Fruit fly (Drosophila melanogaster) whole organism, embryonic: ENCODE measurements around the gene Cpr65Au.

Experiments
- Atf-2 ChIP-seq: fragments of 200-800 bp; sonication (Bioruptor generic); optimal IDR thresholded peaks from 2 replicates; lab custom pipeline; 2016; ENCODE audit warnings: missing biosample characterization, missing genetic modification characterization
- Bteb2 ChIP-seq: fragments of 200-800 bp; sonication (Bioruptor generic); optimal IDR thresholded peaks from 2 replicates; lab custom pipeline; 2016; ENCODE audit warnings: missing biosample characterization, missing genetic modification characterization
- CG10267 ChIP-seq: fragments of 200-800 bp; sonication (Bioruptor generic); optimal IDR thresholded peaks from 2 replicates; lab custom pipeline; 2018; ENCODE audit warnings: missing biosample characterization, mild to moderate bottlenecking, missing genetic modification characterization, moderate library complexity
- CG10654 ChIP-seq: fragments of 200-800 bp; sonication (Bioruptor generic); optimal IDR thresholded peaks from 2 replicates; lab custom pipeline; 2016; ENCODE audit warnings: missing biosample characterization, missing genetic modification characterization
- CG11247 ChIP-seq: fragments of 200-800 bp; sonication (Bioruptor generic); IDR thresholded peaks from 2 replicates; pipeline ENCODE4 v1.3.6; 2022; ENCODE audit warnings: missing biosample characterization, missing genetic modification characterization
- CG11504 ChIP-seq: fragments of 200-800 bp; sonication (Bioruptor generic); optimal IDR thresholded peaks from 3 replicates; lab custom pipeline; 2019; ENCODE audit warnings: missing biosample characterization, mild to moderate bottlenecking, missing genetic modification characterization, moderate library complexity
- CG12236 ChIP-seq: fragments of 200-800 bp; sonication (Bioruptor generic); optimal IDR thresholded peaks from 2 replicates; lab custom pipeline; 2016; ENCODE audit warnings: missing biosample characterization, missing genetic modification characterization
- CG15073 ChIP-seq: fragments of 200-800 bp; sonication (Bioruptor generic); optimal IDR thresholded peaks from 2 replicates; lab custom pipeline; 2016; ENCODE audit warnings: missing biosample characterization, missing genetic modification characterization
- CG15479 ChIP-seq: fragments of 200-800 bp; sonication (Bioruptor generic); optimal IDR thresholded peaks from 3 replicates; lab custom pipeline; 2019; ENCODE audit warnings: missing biosample characterization, mild to moderate bottlenecking, missing genetic modification characterization, moderate library complexity
- CG15514 ChIP-seq: fragments of 200-800 bp; sonication (Bioruptor generic); optimal IDR thresholded peaks from 3 replicates; lab custom pipeline; 2017; ENCODE audit warnings: missing biosample characterization, missing genetic modification characterization, mild to moderate bottlenecking, moderate library complexity, missing genetic modification reagents
- CG15601 ChIP-seq: fragments of 200-800 bp; sonication (Bioruptor generic); optimal IDR thresholded peaks from 3 replicates; lab custom pipeline; 2019; ENCODE audit warnings: missing biosample characterization, mild to moderate bottlenecking, missing genetic modification characterization, moderate library complexity
- CG1603 ChIP-seq: fragments of 200-800 bp; sonication (Bioruptor generic); optimal IDR thresholded peaks from 2 replicates; lab custom pipeline; 2019; ENCODE audit warnings: missing biosample characterization, mild to moderate bottlenecking, missing genetic modification characterization, moderate library complexity
- CG16779 ChIP-seq: fragments of 200-800 bp; sonication (Bioruptor generic); IDR thresholded peaks from 2 replicates; pipeline ENCODE4 v1.3.6; 2022; ENCODE audit warnings: missing biosample characterization, missing genetic modification characterization
- CG31441 ChIP-seq: fragments of 200-800 bp; sonication (Bioruptor generic); IDR thresholded peaks from 2 replicates; pipeline ENCODE4 v1.3.6; 2022; ENCODE audit warnings: missing biosample characterization, missing genetic modification characterization
- CG32767 ChIP-seq: fragments of 200-800 bp; sonication (Bioruptor generic); IDR thresholded peaks from 2 replicates; pipeline ENCODE4 v1.3.6; 2022; ENCODE audit warnings: missing biosample characterization, missing genetic modification characterization
- CG32772 ChIP-seq: fragments of 200-800 bp; sonication (Bioruptor generic); IDR thresholded peaks from 2 replicates; pipeline ENCODE4 v1.3.6; 2022; ENCODE audit warnings: missing biosample characterization, missing genetic modification characterization
- CG42726 ChIP-seq: fragments of 200-800 bp; sonication (Bioruptor generic); IDR thresholded peaks from 2 replicates; pipeline ENCODE4 v1.3.6; 2022; ENCODE audit warnings: missing biosample characterization, missing genetic modification characterization; ENCODE audit not compliant: partially characterized antibody
- CG6813 ChIP-seq: fragments of 200-800 bp; sonication (Bioruptor generic); optimal IDR thresholded peaks from 2 replicates; lab custom pipeline; 2017; ENCODE audit warnings: missing biosample characterization, missing genetic modification characterization, mild to moderate bottlenecking, moderate library complexity, missing genetic modification reagents
- CG6854 ChIP-seq: fragments of 200-800 bp; sonication (Bioruptor generic); optimal IDR thresholded peaks from 3 replicates; lab custom pipeline; 2017; ENCODE audit warnings: missing biosample characterization, mild to moderate bottlenecking, missing genetic modification characterization
- CG7963 ChIP-seq: fragments of 200-800 bp; sonication (Bioruptor generic); IDR thresholded peaks from 3 replicates; pipeline ENCODE4 v1.3.6; 2022; ENCODE audit warnings: missing biosample characterization, missing genetic modification characterization; ENCODE audit not compliant: partially characterized antibody
- CG9876 ChIP-seq: fragments of 200-800 bp; sonication (Bioruptor generic); optimal IDR thresholded peaks from 2 replicates; lab custom pipeline; 2016; ENCODE audit warnings: missing biosample characterization, missing genetic modification characterization
- CoRest ChIP-seq: fragments of 200-800 bp; sonication (Bioruptor generic); optimal IDR thresholded peaks from 3 replicates; lab custom pipeline; 2018; ENCODE audit warnings: missing biosample characterization, mild to moderate bottlenecking, missing genetic modification characterization, moderate library complexity
- Fer1 ChIP-seq: fragments of 200-800 bp; sonication (Bioruptor generic); optimal IDR thresholded peaks from 2 replicates; lab custom pipeline; 2017; ENCODE audit warnings: missing biosample characterization, mild to moderate bottlenecking, missing genetic modification characterization
- Gug ChIP-seq: fragments of 200-800 bp; sonication (Bioruptor generic); IDR thresholded peaks from 4 replicates; pipeline ENCODE4 v1.3.6; 2022; ENCODE audit warnings: missing biosample characterization, missing genetic modification characterization
- Mad ChIP-seq: fragments of 200-800 bp; sonication (Bioruptor generic); optimal IDR thresholded peaks from 2 replicates; lab custom pipeline; 2016; ENCODE audit warnings: missing biosample characterization, missing genetic modification characterization
- Nf-YA ChIP-seq: fragments of 200-800 bp; sonication (Bioruptor generic); IDR thresholded peaks from 2 replicates; pipeline ENCODE4 v1.3.6; 2022; ENCODE audit warnings: missing biosample characterization, missing genetic modification characterization
- NfI ChIP-seq: fragments of 200-800 bp; sonication (Bioruptor generic); optimal IDR thresholded peaks from 3 replicates; lab custom pipeline; 2018; ENCODE audit warnings: missing biosample characterization, mild to moderate bottlenecking, missing genetic modification characterization, moderate library complexity
- Oaz ChIP-seq: fragments of 200-800 bp; sonication (Bioruptor generic); IDR thresholded peaks from 2 replicates; pipeline ENCODE4 v1.3.6; 2022; ENCODE audit warnings: missing biosample characterization, missing genetic modification characterization
- Ptx1 ChIP-seq: fragments of 200-800 bp; sonication (Bioruptor generic); IDR thresholded peaks from 2 replicates; pipeline ENCODE4 v1.3.6; 2022; ENCODE audit warnings: missing biosample characterization, missing genetic modification characterization
- Six4 ChIP-seq: fragments of 200-800 bp; sonication (Bioruptor generic); optimal IDR thresholded peaks from 2 replicates; lab custom pipeline; 2016; ENCODE audit warnings: missing biosample characterization, missing genetic modification characterization
- Taf1 ChIP-seq: fragments of 200-800 bp; sonication (Bioruptor generic); IDR thresholded peaks from 2 replicates; pipeline ENCODE4 v1.3.6; 2022; ENCODE audit warnings: missing biosample characterization, missing genetic modification characterization
- ab ChIP-seq: fragments of 200-800 bp; sonication (Bioruptor generic); optimal IDR thresholded peaks from 2 replicates; lab custom pipeline; 2016; ENCODE audit warnings: missing biosample characterization, missing genetic modification characterization
- bowl ChIP-seq: fragments of 200-800 bp; sonication (Bioruptor generic); IDR thresholded peaks from 2 replicates; pipeline ENCODE4 v1.3.6; 2022; ENCODE audit warnings: missing biosample characterization, missing genetic modification characterization
- bsh ChIP-seq, 2 experiments: fragments of 200-800 bp; sonication (Bioruptor generic); optimal IDR thresholded peaks; 2 replicates each; lab custom pipeline; 2017 to 2018; ENCODE audit warnings: mild to moderate bottlenecking in 2 of 2, missing biosample characterization in 2 of 2, missing genetic modification characterization in 2 of 2, moderate library complexity in 1 of 2
- croc ChIP-seq: fragments of 200-800 bp; sonication (Bioruptor generic); conservative IDR thresholded peaks from 3 replicates; pipeline ENCODE4 v1.3.6; 2022; ENCODE audit warnings: missing biosample characterization, missing genetic modification characterization
- cwo ChIP-seq: fragments of 200-800 bp; sonication (Bioruptor generic); optimal IDR thresholded peaks from 3 replicates; lab custom pipeline; 2017; ENCODE audit warnings: missing biosample characterization, missing genetic modification characterization, mild to moderate bottlenecking, moderate library complexity, missing genetic modification reagents
- dpn ChIP-seq, 2 experiments: fragments of 200-800 bp; sonication (Bioruptor generic); optimal IDR thresholded peaks; 3 replicates each; lab custom pipeline; 2016; ENCODE audit warnings: missing biosample characterization in 2 of 2, missing genetic modification characterization in 2 of 2
- en ChIP-seq: fragments of 200-800 bp; sonication (Bioruptor generic); optimal IDR thresholded peaks from 2 replicates; lab custom pipeline; 2016; ENCODE audit warnings: missing biosample characterization, missing genetic modification characterization
- gem ChIP-seq: fragments of 200-800 bp; sonication (Bioruptor generic); optimal IDR thresholded peaks from 2 replicates; lab custom pipeline; 2019; ENCODE audit warnings: missing biosample characterization, mild to moderate bottlenecking, missing genetic modification characterization, moderate library complexity
- grau ChIP-seq: fragments of 200-800 bp; optimal IDR thresholded peaks from 3 replicates; lab custom pipeline; 2019; ENCODE audit warnings: missing biosample characterization, mild to moderate bottlenecking, missing genetic modification characterization, moderate library complexity
- jumu ChIP-seq: fragments of 200-800 bp; sonication (Bioruptor generic); optimal IDR thresholded peaks from 3 replicates; lab custom pipeline; 2016; ENCODE audit warnings: missing biosample characterization, missing genetic modification characterization
- knrl ChIP-seq: fragments of 200-800 bp; sonication (Bioruptor generic); IDR thresholded peaks from 3 replicates; pipeline ENCODE4 v1.3.6; 2022; ENCODE audit warnings: missing biosample characterization, missing genetic modification characterization; ENCODE audit not compliant: partially characterized antibody
- nom ChIP-seq: fragments of 200-800 bp; sonication (Bioruptor generic); optimal IDR thresholded peaks from 2 replicates; lab custom pipeline; 2017; ENCODE audit warnings: missing biosample characterization, missing genetic modification characterization, mild to moderate bottlenecking, moderate library complexity, missing genetic modification reagents
- peb ChIP-seq: fragments of 200-800 bp; sonication (Bioruptor generic); IDR thresholded peaks from 2 replicates; pipeline ENCODE4 v1.3.6; 2022; ENCODE audit warnings: missing biosample characterization, missing genetic modification characterization
- pita ChIP-seq: fragments of 200-800 bp; sonication (Bioruptor generic); optimal IDR thresholded peaks from 2 replicates; lab custom pipeline; 2017; ENCODE audit warnings: missing biosample characterization, mild to moderate bottlenecking, missing genetic modification characterization
- pros ChIP-seq: fragments of 200-800 bp; sonication (Bioruptor generic); optimal IDR thresholded peaks from 3 replicates; lab custom pipeline; 2019; ENCODE audit warnings: missing biosample characterization, mild to moderate bottlenecking, missing genetic modification characterization, moderate library complexity
- run ChIP-seq: fragments of 200-800 bp; sonication (Bioruptor generic); optimal IDR thresholded peaks from 3 replicates; lab custom pipeline; 2018; ENCODE audit warnings: missing biosample characterization, mild to moderate bottlenecking, missing genetic modification characterization
- sc ChIP-seq, 3 experiments: fragments of >200 bp in 2 of 3; fragments of 200-800 bp in 1 of 3; sonication (Bioruptor generic) in 1 of 3; optimal IDR thresholded peaks; 2 replicates in 2 of 3; 3 replicates in 1 of 3; lab custom pipeline; 2017; ENCODE audit warnings: mild to moderate bottlenecking in 1 of 3, missing biosample characterization in 1 of 3, missing genetic modification characterization in 1 of 3, missing genetic modification reagents in 1 of 3
- sqz ChIP-seq: fragments of 200-800 bp; sonication (Bioruptor generic); optimal IDR thresholded peaks from 3 replicates; lab custom pipeline; 2018; ENCODE audit warnings: missing biosample characterization, mild to moderate bottlenecking, missing genetic modification characterization
- wek ChIP-seq: fragments of 200-800 bp; sonication (Bioruptor generic); optimal IDR thresholded peaks from 3 replicates; lab custom pipeline; 2018; ENCODE audit warnings: missing biosample characterization, mild to moderate bottlenecking, missing genetic modification characterization, moderate library complexity

Gene Cpr65Au

dm6 chr3L:6085988-6086387, 45.9 kb downstream of the Cpr65Au start (continued):
- no peak for TF ChIP-seq CG42726 (GFP tag; lab: Robert Waterston, UW)
- no peak for TF ChIP-seq CG11247
- 0 out of 4 replicates have a peak, but pooled peaks have one; percentile 17 for TF ChIP-seq Gug (GFP tag; lab: Robert Waterston, UW)
- TF ChIP-seq jumu (GFP tag; lab: Kevin White, UChicago): peak; percentile 24
- TF ChIP-seq Bteb2 (GFP tag; lab: Kevin White, UChicago): no peak
- TF ChIP-seq wek (GFP tag; lab: Kevin White, UChicago): no peak
- no peak for TF ChIP-seq ab (GFP tag; lab: Kevin White, UChicago)
- no peak for TF ChIP-seq CG15479 (GFP tag; lab: Kevin White, UChicago)
- no peak for TF ChIP-seq CG15514 (GFP tag; lab: Kevin White, UChicago)
- TF ChIP-seq knrl (GFP tag; lab: Robert Waterston, UW): no peak
- no peak for TF ChIP-seq CG16779 (GFP tag; lab: Robert Waterston, UW)
- no peak for TF ChIP-seq Ptx1 (GFP tag; lab: Robert Waterston, UW)
- no peak for TF ChIP-seq Mad (GFP tag; lab: Kevin White, UChicago)
- TF ChIP-seq CG32767 (GFP tag; lab: Robert Waterston, UW): no peak
- no peak for TF ChIP-seq CG12236 (GFP tag; lab: Kevin White, UChicago)
- no peak for TF ChIP-seq cwo (GFP tag; lab: Kevin White, UChicago)
- peak; percentile 13 for TF ChIP-seq CG11504 (tag; lab: Kevin White, UChicago)
- TF ChIP-seq Atf-2 (GFP tag; lab: Kevin White, UChicago): no peak
- no peak for TF ChIP-seq CG32772 (GFP tag; lab: Robert Waterston, UW)
- TF ChIP-seq Fer1 (GFP tag; lab: Kevin White, UChicago): no peak
- no peak for TF ChIP-seq pita (GFP tag; lab: Kevin White, UChicago)
- peak; percentile 27 to 48 for TF ChIP-seq dpn (GFP tag; optimal IDR thresholded peaks at IDR 0.05; lab: Kevin White, UChicago)
- TF ChIP-seq CG1603: peak; percentile 46
- TF ChIP-seq bsh (GFP tag; optimal IDR thresholded peaks at IDR 0.05; lab: Kevin White, UChicago): peak in 1 of 2 experiments; percentile 55
- TF ChIP-seq NfI (GFP tag; lab: Kevin White, UChicago): peak; percentile 39
- no peak for TF ChIP-seq CG6813
- no peak for TF ChIP-seq CG6854 (GFP tag; lab: Kevin White, UChicago)
- no peak for TF ChIP-seq Taf1 (GFP tag; lab: Robert Waterston, UW)
- no peak for TF ChIP-seq bowl
- TF ChIP-seq CG7963 (GFP tag; lab: Robert Waterston, UW): no peak
- TF ChIP-seq CoRest (tag; lab: Kevin White, UChicago): peak; percentile 19
- TF ChIP-seq sc (optimal IDR thresholded peaks at IDR 0.05; lab: Kevin White, UChicago): no peak
- TF ChIP-seq sc (GFP tag; optimal IDR thresholded peaks at IDR 0.05; lab: Kevin White, UChicago): no peak
- no peak for TF ChIP-seq pros (GFP tag; lab: Kevin White, UChicago)
- TF ChIP-seq en (GFP tag; lab: Kevin White, UChicago): no peak
- no peak for TF ChIP-seq nom (GFP tag; lab: Kevin White, UChicago)
- no peak for TF ChIP-seq Six4 (GFP tag; lab: Kevin White, UChicago)
- TF ChIP-seq CG15073 (GFP tag; lab: Kevin White, UChicago): no peak
- TF ChIP-seq croc (GFP tag; lab: Robert Waterston, UW): peak; percentile 44; the same call in 1 of the 3 replicates
- peak; percentile 70 for TF ChIP-seq gem (tag; lab: Kevin White, UChicago)
- 0 out of 2 replicates have a peak, but pooled peaks have one; percentile 11 for TF ChIP-seq CG31441 (GFP tag; lab: Robert Waterston, UW)
- TF ChIP-seq CG15601 (tag; lab: Kevin White, UChicago): no peak
- no peak for TF ChIP-seq Nf-YA (GFP tag; lab: Robert Waterston, UW)
- no peak for TF ChIP-seq CG10267
- no peak for TF ChIP-seq run (tag; lab: Kevin White, UChicago)
- TF ChIP-seq CG9876: no peak
- no peak for TF ChIP-seq peb (GFP tag; lab: Robert Waterston, UW)
- no peak for TF ChIP-seq sqz (GFP tag; lab: Kevin White, UChicago)
- no peak for TF ChIP-seq Oaz (GFP tag; lab: Robert Waterston, UW)
- no peak for TF ChIP-seq CG10654 (GFP tag; lab: Kevin White, UChicago)
- TF ChIP-seq grau: peak; percentile 54
